Fruit fly (Drosophila melanogaster): ENCODE results near the gene CG31975.

The CG31975 gene

DNA sequence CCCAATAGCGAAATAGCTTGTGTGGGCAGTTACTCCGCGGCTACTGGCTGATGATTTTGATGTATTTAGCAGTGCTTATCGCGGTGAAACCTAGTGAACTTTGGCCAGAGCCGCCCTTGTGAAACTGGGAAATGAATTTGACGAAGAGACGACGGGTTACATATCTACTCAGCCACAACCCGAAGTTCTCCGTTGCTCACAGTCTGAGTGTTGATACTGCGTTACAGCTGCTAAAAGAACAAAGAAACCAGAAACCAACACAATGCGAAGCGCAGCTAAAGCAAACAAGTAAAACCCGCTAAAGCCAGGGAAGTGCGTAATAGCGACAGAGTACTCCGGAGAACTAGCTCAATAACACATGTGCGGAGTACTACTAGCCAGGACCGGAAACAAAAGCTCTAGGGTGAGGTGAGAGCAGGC lies 12.5 kb downstream of the CG31975 start (continued):
- TF ChIP-seq Deaf1 (tag; optimal IDR thresholded peaks at IDR 0.05), result peak; percentile 51
- TF ChIP-seq Atf-2 (GFP tag; optimal IDR thresholded peaks at IDR 0.05), result no peak
- no peak for TF ChIP-seq ssp (GFP tag; IDR thresholded peaks at IDR 0.05)
- TF ChIP-seq gro (GFP tag; optimal IDR thresholded peaks at IDR 0.05), result no peak
- no peak for TF ChIP-seq zen (tag; optimal IDR thresholded peaks at IDR 0.05)
- TF ChIP-seq Nf-YC (tag; optimal IDR thresholded peaks at IDR 0.05), result no peak
- no peak for TF ChIP-seq Abd-B (GFP tag; optimal IDR thresholded peaks at IDR 0.05)
- TF ChIP-seq CG17829 (tag; optimal IDR thresholded peaks at IDR 0.05), result no peak
- no peak for TF ChIP-seq CG6791 (GFP tag; IDR thresholded peaks at IDR 0.05; ENCODE audit: partially characterized antibody)
- TF ChIP-seq corto (GFP tag; optimal IDR thresholded peaks at IDR 0.05), result no peak
- no peak for TF ChIP-seq Dip2 (GFP tag; IDR thresholded peaks at IDR 0.05)
- peak; percentile 78 for TF ChIP-seq CG15514 (GFP tag; optimal IDR thresholded peaks at IDR 0.05)
- TF ChIP-seq CG10959 (GFP tag; IDR thresholded peaks at IDR 0.05), result no peak
- TF ChIP-seq CG14441 (GFP tag; IDR thresholded peaks at IDR 0.05), result no peak
- TF ChIP-seq CG2129 (GFP tag; IDR thresholded peaks at IDR 0.05; ENCODE audit: partially characterized antibody), result no peak
- TF ChIP-seq CG3065 (GFP tag; optimal IDR thresholded peaks at IDR 0.05), result no peak
- no peak for TF ChIP-seq CG4730 (GFP tag; IDR thresholded peaks at IDR 0.05)
- TF ChIP-seq CG13296 (GFP tag; optimal IDR thresholded peaks at IDR 0.05), result peak; percentile 19
- no peak for TF ChIP-seq CG8290 (GFP tag; optimal IDR thresholded peaks at IDR 0.05)
- peak in 1 of 2 experiments; percentile 25 for TF ChIP-seq CG8290 (tag; optimal IDR thresholded peaks at IDR 0.05)
- no peak for TF ChIP-seq CHES-1-like (GFP tag; optimal IDR thresholded peaks at IDR 0.05)
- TF ChIP-seq bcd (GFP tag; optimal IDR thresholded peaks at IDR 0.05), result no peak
- no peak for TF ChIP-seq Hr39 (optimal IDR thresholded peaks at IDR 0.05)
- TF ChIP-seq CG10431 (GFP tag; optimal IDR thresholded peaks at IDR 0.05), result no peak
- TF ChIP-seq CG31441 (GFP tag; IDR thresholded peaks at IDR 0.05), result no peak
- TF ChIP-seq NK7.1 (GFP tag; optimal IDR thresholded peaks at IDR 0.05), result no peak
- peak; percentile 9 for TF ChIP-seq exex (tag; optimal IDR thresholded peaks at IDR 0.05)
- no peak for TF ChIP-seq CG7839 (tag; optimal IDR thresholded peaks at IDR 0.05)
- 0 out of 3 replicates have a peak, but pooled peaks have one; percentile 22 for TF ChIP-seq ci (GFP tag; IDR thresholded peaks at IDR 0.05)
- TF ChIP-seq CG8765 (GFP tag; IDR thresholded peaks at IDR 0.05), result no peak
- TF ChIP-seq dimm (GFP tag; IDR thresholded peaks at IDR 0.05), result no peak
- no peak for TF ChIP-seq Optix (GFP tag; IDR thresholded peaks at IDR 0.05)
- no peak for TF ChIP-seq gt (GFP tag; IDR thresholded peaks at IDR 0.05)
- no peak for TF ChIP-seq CG33557 (GFP tag; optimal IDR thresholded peaks at IDR 0.05)
- no peak for TF ChIP-seq sens-2 (GFP tag; IDR thresholded peaks at IDR 0.05)
- TF ChIP-seq Mrtf (GFP tag; IDR thresholded peaks at IDR 0.05), result no peak
- no peak for TF ChIP-seq Gsc (GFP tag; IDR thresholded peaks at IDR 0.05)
- TF ChIP-seq btn (GFP tag; optimal IDR thresholded peaks at IDR 0.05), result no peak
- no peak for TF ChIP-seq dmrt99B (tag; optimal IDR thresholded peaks at IDR 0.05)
- TF ChIP-seq Fer3 (tag; optimal IDR thresholded peaks at IDR 0.05), result no peak
- TF ChIP-seq CG3281 (GFP tag; optimal IDR thresholded peaks at IDR 0.05), result peak; percentile 15
- no peak for TF ChIP-seq ham (GFP tag; IDR thresholded peaks at IDR 0.05)
- peak; percentile 28; the same call in 1 of the 2 replicates for TF ChIP-seq sob (GFP tag; IDR thresholded peaks at IDR 0.05)
- TF ChIP-seq CG15601 (tag; optimal IDR thresholded peaks at IDR 0.05), result no peak
- no peak for TF ChIP-seq HLH4C (GFP tag; IDR thresholded peaks at IDR 0.05; ENCODE audit: partially characterized antibody)
- TF ChIP-seq bigmax (GFP tag; optimal IDR thresholded peaks at IDR 0.05), result no peak
- TF ChIP-seq BtbVII (GFP tag; optimal IDR thresholded peaks at IDR 0.05), result no peak
- no peak for TF ChIP-seq CG11560 (tag; IDR thresholded peaks at IDR 0.05)
- peak; percentile 21 for TF ChIP-seq CG17385 (GFP tag; optimal IDR thresholded peaks at IDR 0.05)
- no peak for TF ChIP-seq CG7556 (GFP tag; optimal IDR thresholded peaks at IDR 0.05)
- TF ChIP-seq D19B (GFP tag; optimal IDR thresholded peaks at IDR 0.05), result no peak
- no peak for TF ChIP-seq CG9609 (GFP tag; optimal IDR thresholded peaks at IDR 0.05)
- TF ChIP-seq Fer1 (GFP tag; optimal IDR thresholded peaks at IDR 0.05), result peak; percentile 37
